Fruit fly (Drosophila melanogaster): ENCODE results near the gene Iml1.

The Iml1 gene

dm6 chr3L:1488592-1489183 is 45.1 kb downstream of the Iml1 start (continued):
- no peak for TF ChIP-seq gro (GFP tag; optimal IDR thresholded peaks at IDR 0.05)
- TF ChIP-seq CG10267 (tag; optimal IDR thresholded peaks at IDR 0.05): no peak
- no peak for TF ChIP-seq disco-r (GFP tag; optimal IDR thresholded peaks at IDR 0.05)
- TF ChIP-seq H15 (GFP tag; IDR thresholded peaks at IDR 0.05): no peak
- TF ChIP-seq Neu2 (GFP tag; optimal IDR thresholded peaks at IDR 0.05; ENCODE audit: borderline replicate concordance): no peak
- no peak for TF ChIP-seq Xbp1 (GFP tag; optimal IDR thresholded peaks at IDR 0.05)
- 0 out of 3 replicates have a peak, but pooled peaks have one; percentile 43 for TF ChIP-seq Doc3 (GFP tag; IDR thresholded peaks at IDR 0.05; ENCODE audit: partially characterized antibody)
- TF ChIP-seq CG2678 (tag; optimal IDR thresholded peaks at IDR 0.05): no peak
- TF ChIP-seq Meics (GFP tag; optimal IDR thresholded peaks at IDR 0.05): no peak
- TF ChIP-seq bab2 (GFP tag; optimal IDR thresholded peaks at IDR 0.05): no peak
- TF ChIP-seq CG13894 (tag; optimal IDR thresholded peaks at IDR 0.05): peak; percentile 45
- no peak for TF ChIP-seq fru (optimal IDR thresholded peaks at IDR 0.05)
- TF ChIP-seq GATAe (GFP tag; conservative IDR thresholded peaks at IDR 0.05): no peak
- TF ChIP-seq CG11560 (tag; IDR thresholded peaks at IDR 0.05): no peak
- TF ChIP-seq onecut (GFP tag; IDR thresholded peaks at IDR 0.05): peak; percentile 69
- TF ChIP-seq Poxn (GFP tag; IDR thresholded peaks at IDR 0.05): no peak
- TF ChIP-seq CG15479 (GFP tag; optimal IDR thresholded peaks at IDR 0.05): no peak
- no peak for TF ChIP-seq CG3838 (GFP tag; optimal IDR thresholded peaks at IDR 0.05)
- TF ChIP-seq CG17912 (GFP tag; optimal IDR thresholded peaks at IDR 0.05): no peak
- peak; percentile 59 for TF ChIP-seq hbn (GFP tag; IDR thresholded peaks at IDR 0.05; ENCODE audit: partially characterized antibody)
- no peak for TF ChIP-seq ash1 (GFP tag; optimal IDR thresholded peaks at IDR 0.05)
- no peak for TF ChIP-seq emc (GFP tag; optimal IDR thresholded peaks at IDR 0.05)
- no peak for TF ChIP-seq CG11695 (GFP tag; IDR thresholded peaks at IDR 0.05)
- peak; percentile 51 for TF ChIP-seq sqz (GFP tag; optimal IDR thresholded peaks at IDR 0.05)
- no peak for TF ChIP-seq CG1832 (GFP tag; optimal IDR thresholded peaks at IDR 0.05)
- TF ChIP-seq gcm (GFP tag; optimal IDR thresholded peaks at IDR 0.05): no peak
- TF ChIP-seq CG13287 (GFP tag; IDR thresholded peaks at IDR 0.05; ENCODE audit: partially characterized antibody): peak; percentile 69
- no peak for TF ChIP-seq CG9932 (GFP tag; IDR thresholded peaks at IDR 0.05)
- no peak for TF ChIP-seq Ravus (GFP tag; IDR thresholded peaks at IDR 0.05)
- no peak for TF ChIP-seq CG2202 (tag; optimal IDR thresholded peaks at IDR 0.05)
- TF ChIP-seq C15 (GFP tag; IDR thresholded peaks at IDR 0.05): no peak
- no peak for TF ChIP-seq CG7745 (tag; optimal IDR thresholded peaks at IDR 0.05)
- TF ChIP-seq Ets97D (GFP tag; optimal IDR thresholded peaks at IDR 0.05): no peak
- peak; percentile 62 for TF ChIP-seq amos (GFP tag; IDR thresholded peaks at IDR 0.05; ENCODE audit: partially characterized antibody)
- no peak for TF ChIP-seq CG10366 (GFP tag; IDR thresholded peaks at IDR 0.05)
- no peak for TF ChIP-seq wek (GFP tag; optimal IDR thresholded peaks at IDR 0.05)
- peak; percentile 71 for TF ChIP-seq CG14860 (GFP tag; IDR thresholded peaks at IDR 0.05; ENCODE audit: partially characterized antibody)
- TF ChIP-seq CG14441 (GFP tag; IDR thresholded peaks at IDR 0.05): no peak
- no peak for TF ChIP-seq gt (GFP tag; IDR thresholded peaks at IDR 0.05)
- no peak for TF ChIP-seq CG31441 (GFP tag; IDR thresholded peaks at IDR 0.05)
- TF ChIP-seq CG32767 (GFP tag; IDR thresholded peaks at IDR 0.05): no peak
- no peak for TF ChIP-seq Dbx (GFP tag; IDR thresholded peaks at IDR 0.05)
- no peak for TF ChIP-seq ac (GFP tag; optimal IDR thresholded peaks at IDR 0.05)
- TF ChIP-seq CG30020 (tag; optimal IDR thresholded peaks at IDR 0.05): no peak
- TF ChIP-seq kah (GFP tag; optimal IDR thresholded peaks at IDR 0.05): no peak
- no peak for TF ChIP-seq CG10321 (GFP tag; IDR thresholded peaks at IDR 0.05)
- no peak for TF ChIP-seq fd64A (GFP tag; optimal IDR thresholded peaks at IDR 0.05)
- no peak for TF ChIP-seq CG8290 (GFP tag; optimal IDR thresholded peaks at IDR 0.05)
- TF ChIP-seq CG8290 (tag; optimal IDR thresholded peaks at IDR 0.05): peak in 1 of 2 experiments; percentile 52
- TF ChIP-seq CG11093 (GFP tag; IDR thresholded peaks at IDR 0.05): no peak
- no peak for TF ChIP-seq CG10959 (GFP tag; IDR thresholded peaks at IDR 0.05)
- TF ChIP-seq Lpt (GFP tag; optimal IDR thresholded peaks at IDR 0.05): no peak

Data from whole organism, embryonic.